Fruit fly (Drosophila melanogaster) whole organism, embryonic: ENCODE measurements around the gene Vps26.
A peak's percentile ranks its signal among the peaks of the same experiment; 100 is the strongest.

Experiments used
- Asciz ChIP-seq: fragments of 200-800 bp; sonication (Bioruptor generic); optimal IDR thresholded peaks from 2 replicates; lab custom pipeline; 2017; ENCODE audit warnings: missing biosample characterization, mild to moderate bottlenecking, missing genetic modification characterization, missing genetic modification reagents
- Atf6 ChIP-seq: fragments of 200-800 bp; sonication (Bioruptor generic); IDR thresholded peaks from 2 replicates; pipeline ENCODE4 v1.3.6; 2022; ENCODE audit warnings: missing biosample characterization, missing genetic modification characterization
- BtbVII ChIP-seq: fragments of 200-800 bp; sonication (Bioruptor generic); optimal IDR thresholded peaks from 3 replicates; lab custom pipeline; 2017; ENCODE audit warnings: missing biosample characterization, mild to moderate bottlenecking, missing genetic modification characterization
- Bteb2 ChIP-seq: fragments of 200-800 bp; sonication (Bioruptor generic); optimal IDR thresholded peaks from 2 replicates; lab custom pipeline; 2016; ENCODE audit warnings: missing biosample characterization, missing genetic modification characterization
- CG10147 ChIP-seq: fragments of 200-800 bp; sonication (Bioruptor generic); optimal IDR thresholded peaks from 2 replicates; lab custom pipeline; 2019; ENCODE audit warnings: missing biosample characterization, mild to moderate bottlenecking, missing genetic modification characterization, moderate library complexity
- CG10654 ChIP-seq: fragments of 200-800 bp; sonication (Bioruptor generic); optimal IDR thresholded peaks from 2 replicates; lab custom pipeline; 2016; ENCODE audit warnings: missing biosample characterization, missing genetic modification characterization
- CG12219 ChIP-seq: fragments of 200-800 bp; sonication (Bioruptor generic); optimal IDR thresholded peaks from 3 replicates; lab custom pipeline; 2018; ENCODE audit warnings: missing biosample characterization, mild to moderate bottlenecking, missing genetic modification characterization
- CG12299 ChIP-seq: fragments of 200-800 bp; sonication (Bioruptor generic); optimal IDR thresholded peaks from 2 replicates; lab custom pipeline; 2018; ENCODE audit warnings: missing biosample characterization, mild to moderate bottlenecking, missing genetic modification characterization
- CG14667 ChIP-seq: fragments of 200-800 bp; sonication (Bioruptor generic); IDR thresholded peaks from 2 replicates; pipeline ENCODE4 v1.3.6; 2022; ENCODE audit warnings: missing biosample characterization, missing genetic modification characterization
- CG15011 ChIP-seq: fragments of 200-800 bp; sonication (Bioruptor generic); optimal IDR thresholded peaks from 3 replicates; lab custom pipeline; 2018; ENCODE audit warnings: missing biosample characterization, mild to moderate bottlenecking, missing genetic modification characterization
- CG15073 ChIP-seq: fragments of 200-800 bp; sonication (Bioruptor generic); optimal IDR thresholded peaks from 2 replicates; lab custom pipeline; 2016; ENCODE audit warnings: missing biosample characterization, missing genetic modification characterization
- CG18011 ChIP-seq: fragments of 200-800 bp; sonication (Bioruptor generic); optimal IDR thresholded peaks from 2 replicates; lab custom pipeline; 2017; ENCODE audit warnings: missing biosample characterization, missing genetic modification characterization, mild to moderate bottlenecking, moderate library complexity, missing genotype
- CG2129 ChIP-seq: fragments of 200-800 bp; sonication (Bioruptor generic); IDR thresholded peaks from 2 replicates; pipeline ENCODE4 v1.3.6; 2022; ENCODE audit warnings: missing biosample characterization, missing genetic modification characterization; ENCODE audit not compliant: partially characterized antibody
- CG2875 ChIP-seq: fragments of 200-800 bp; sonication (Bioruptor generic); optimal IDR thresholded peaks from 2 replicates; lab custom pipeline; 2017; ENCODE audit warnings: missing biosample characterization, mild to moderate bottlenecking, missing genetic modification characterization, missing genetic modification reagents
- CG33213 ChIP-seq: fragments of 200-800 bp; sonication (Bioruptor generic); optimal IDR thresholded peaks from 3 replicates; lab custom pipeline; 2016; ENCODE audit warnings: missing biosample characterization, missing genetic modification characterization
- CG4854 ChIP-seq: fragments of 200-800 bp; sonication (Bioruptor generic); optimal IDR thresholded peaks from 2 replicates; lab custom pipeline; 2016; ENCODE audit warnings: missing biosample characterization, missing genetic modification characterization, inconsistent platforms
- CG6254 ChIP-seq: fragments of 200-800 bp; sonication (Bioruptor generic); optimal IDR thresholded peaks from 3 replicates; lab custom pipeline; 2017; ENCODE audit warnings: mild to moderate bottlenecking, missing biosample characterization, missing genetic modification reagents, missing genetic modification characterization
- CG6765 ChIP-seq: fragments of 200-800 bp; sonication (Bioruptor generic); optimal IDR thresholded peaks from 3 replicates; lab custom pipeline; 2017; ENCODE audit warnings: missing biosample characterization, mild to moderate bottlenecking, missing genetic modification characterization
- CG8290 ChIP-seq, 3 experiments: fragments of 200-800 bp; sonication (Bioruptor generic); optimal IDR thresholded peaks; 2 replicates each; lab custom pipeline; 2016 to 2019; ENCODE audit warnings: missing biosample characterization in 3 of 3, missing genetic modification characterization in 3 of 3, mild to moderate bottlenecking in 2 of 3, moderate library complexity in 1 of 3
- CG9215 ChIP-seq: fragments of 200-800 bp; sonication (Bioruptor generic); IDR thresholded peaks from 2 replicates; pipeline ENCODE4 v1.3.6; 2022; ENCODE audit warnings: missing biosample characterization, missing genetic modification characterization
- CG9609 ChIP-seq: fragments of 200-800 bp; sonication (Bioruptor generic); optimal IDR thresholded peaks from 3 replicates; lab custom pipeline; 2016; ENCODE audit warnings: missing biosample characterization, missing genetic modification characterization
- CrebB ChIP-seq: fragments of 200-800 bp; sonication (Bioruptor generic); optimal IDR thresholded peaks from 3 replicates; lab custom pipeline; 2018; ENCODE audit warnings: missing biosample characterization, mild to moderate bottlenecking, missing genetic modification characterization
- E2f1 ChIP-seq: fragments of 200-800 bp; sonication (Bioruptor generic); IDR thresholded peaks from 2 replicates; pipeline ENCODE4 v1.3.6; 2022; ENCODE audit warnings: missing biosample characterization, missing genetic modification characterization
- Fer2 ChIP-seq: fragments of 200-800 bp; sonication (Bioruptor generic); optimal IDR thresholded peaks from 2 replicates; lab custom pipeline; 2018; ENCODE audit warnings: missing biosample characterization, mild to moderate bottlenecking, missing genetic modification characterization, moderate library complexity
- H15 ChIP-seq: fragments of 200-800 bp; sonication (Bioruptor generic); IDR thresholded peaks from 3 replicates; pipeline ENCODE4 v1.3.6; 2022; ENCODE audit warnings: missing biosample characterization, missing genetic modification characterization
- Hand ChIP-seq: fragments of 200-800 bp; sonication (Bioruptor generic); optimal IDR thresholded peaks from 2 replicates; lab custom pipeline; 2017; ENCODE audit warnings: mild to moderate bottlenecking, missing biosample characterization, missing genetic modification reagents, missing genetic modification characterization
- Lim3 ChIP-seq: fragments of 200-800 bp; sonication (Bioruptor generic); IDR thresholded peaks from 2 replicates; pipeline ENCODE4 v1.3.6; 2022; ENCODE audit warnings: missing biosample characterization, missing genetic modification characterization
- MBD-R2 ChIP-seq: fragments of 200-800 bp; sonication (Bioruptor generic); IDR thresholded peaks from 2 replicates; pipeline ENCODE4 v1.3.6; 2022; ENCODE audit warnings: missing biosample characterization, missing genetic modification characterization
- Myb ChIP-seq: fragments of 200-800 bp; sonication (Bioruptor generic); optimal IDR thresholded peaks from 2 replicates; lab custom pipeline; 2016; ENCODE audit warnings: missing biosample characterization, missing genetic modification characterization
- Nf-YA ChIP-seq: fragments of 200-800 bp; sonication (Bioruptor generic); IDR thresholded peaks from 2 replicates; pipeline ENCODE4 v1.3.6; 2022; ENCODE audit warnings: missing biosample characterization, missing genetic modification characterization
- Ravus ChIP-seq: fragments of 200-800 bp; sonication (Bioruptor generic); IDR thresholded peaks from 2 replicates; pipeline ENCODE4 v1.3.6; 2022; ENCODE audit warnings: missing biosample characterization, missing genetic modification characterization
- Six4 ChIP-seq: fragments of 200-800 bp; sonication (Bioruptor generic); optimal IDR thresholded peaks from 2 replicates; lab custom pipeline; 2016; ENCODE audit warnings: missing biosample characterization, missing genetic modification characterization
- Sox100B ChIP-seq: fragments of 200-800 bp; sonication (Bioruptor generic); optimal IDR thresholded peaks from 3 replicates; lab custom pipeline; 2018; ENCODE audit warnings: missing biosample characterization, mild to moderate bottlenecking, missing genetic modification characterization
- ase ChIP-seq: fragments of 200-800 bp; sonication (Bioruptor generic); IDR thresholded peaks from 3 replicates; pipeline ENCODE4 v1.3.6; 2022; ENCODE audit warnings: missing biosample characterization, missing genetic modification characterization
- dmrt99B ChIP-seq: fragments of 200-800 bp; sonication (Bioruptor generic); optimal IDR thresholded peaks from 2 replicates; lab custom pipeline; 2018; ENCODE audit warnings: missing biosample characterization, mild to moderate bottlenecking, missing genetic modification characterization, moderate library complexity
- dpn ChIP-seq, 2 experiments: fragments of 200-800 bp; sonication (Bioruptor generic); optimal IDR thresholded peaks; 3 replicates each; lab custom pipeline; 2016; ENCODE audit warnings: missing biosample characterization in 2 of 2, missing genetic modification characterization in 2 of 2
- esg ChIP-seq: fragments of 200-800 bp; sonication (Bioruptor generic); conservative IDR thresholded peaks from 2 replicates; pipeline ENCODE4 v1.3.6; 2022; ENCODE audit warnings: missing biosample characterization, missing genetic modification characterization
- fd102C ChIP-seq: fragments of 200-800 bp; sonication (Bioruptor generic); optimal IDR thresholded peaks from 2 replicates; lab custom pipeline; 2018; ENCODE audit warnings: missing biosample characterization, mild to moderate bottlenecking, missing genetic modification characterization, moderate library complexity
- gfzf ChIP-seq: fragments of 200-800 bp; sonication (Bioruptor generic); optimal IDR thresholded peaks from 2 replicates; lab custom pipeline; 2016; ENCODE audit warnings: missing biosample characterization, mild to moderate bottlenecking, missing genetic modification characterization, moderate library complexity
- hbn ChIP-seq: fragments of 200-800 bp; sonication (Bioruptor generic); IDR thresholded peaks from 2 replicates; pipeline ENCODE4 v1.3.6; 2022; ENCODE audit warnings: missing biosample characterization, missing genetic modification characterization; ENCODE audit not compliant: partially characterized antibody
- jigr1 ChIP-seq: fragments of 200-800 bp; sonication (Bioruptor generic); IDR thresholded peaks from 3 replicates; pipeline ENCODE4 v1.3.6; 2022; ENCODE audit warnings: missing biosample characterization, missing genetic modification characterization
- lab ChIP-seq: fragments of 200-800 bp; sonication (Bioruptor generic); optimal IDR thresholded peaks from 3 replicates; lab custom pipeline; 2017; ENCODE audit warnings: missing biosample characterization, missing genetic modification characterization, mild to moderate bottlenecking, moderate library complexity, missing genetic modification reagents
- pb ChIP-seq: fragments of 200-800 bp; sonication (Bioruptor generic); optimal IDR thresholded peaks from 3 replicates; lab custom pipeline; 2016; ENCODE audit warnings: missing biosample characterization, missing genetic modification characterization
- peb ChIP-seq: fragments of 200-800 bp; sonication (Bioruptor generic); IDR thresholded peaks from 2 replicates; pipeline ENCODE4 v1.3.6; 2022; ENCODE audit warnings: missing biosample characterization, missing genetic modification characterization
- so ChIP-seq: fragments of 200-800 bp; sonication (Bioruptor generic); IDR thresholded peaks from 3 replicates; pipeline ENCODE4 v1.3.6; 2022; ENCODE audit warnings: missing biosample characterization, missing genetic modification characterization
- sqz ChIP-seq: fragments of 200-800 bp; sonication (Bioruptor generic); optimal IDR thresholded peaks from 3 replicates; lab custom pipeline; 2018; ENCODE audit warnings: missing biosample characterization, mild to moderate bottlenecking, missing genetic modification characterization
- stc ChIP-seq: fragments of 200-800 bp; sonication (Bioruptor generic); IDR thresholded peaks from 2 replicates; pipeline ENCODE4 v1.3.6; 2022; ENCODE audit warnings: missing biosample characterization, missing genetic modification characterization
- tx ChIP-seq: fragments of 200-800 bp; sonication (Bioruptor generic); optimal IDR thresholded peaks from 2 replicates; lab custom pipeline; 2016; ENCODE audit warnings: missing biosample characterization, missing genetic modification characterization
- yki ChIP-seq: fragments of >200 bp; optimal IDR thresholded peaks from 3 replicates; lab custom pipeline; 2018
- zf30C ChIP-seq: fragments of 200-800 bp; sonication (Bioruptor generic); optimal IDR thresholded peaks from 3 replicates; lab custom pipeline; 2018; ENCODE audit warnings: missing biosample characterization, mild to moderate bottlenecking, missing genetic modification characterization

Vps26 gene

DNA sequence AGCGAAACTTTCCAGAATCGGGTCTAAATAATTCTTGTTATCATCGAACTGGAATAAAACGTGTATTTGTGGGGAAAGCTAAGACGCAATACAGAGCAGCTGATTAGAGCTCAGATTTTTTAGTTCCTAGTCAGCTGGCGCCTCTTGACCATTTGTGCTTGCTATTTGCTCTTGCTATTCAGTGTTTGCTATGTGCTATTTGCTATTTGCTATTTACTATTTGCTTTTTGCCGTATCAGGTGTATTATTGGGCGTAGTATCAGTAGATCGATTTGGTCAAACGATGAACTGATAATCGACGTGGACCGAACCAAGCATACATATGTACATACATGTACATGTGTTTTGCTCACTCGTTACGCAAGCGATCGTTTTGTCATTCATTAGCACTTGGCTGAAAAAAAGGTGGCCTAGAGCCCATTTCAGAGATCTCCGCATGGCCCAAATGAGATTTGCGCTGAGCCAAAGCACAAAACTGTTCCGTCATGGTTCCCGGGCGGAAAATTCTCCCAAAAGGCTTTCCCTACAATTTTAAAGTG lies 28.2 kb upstream of the Vps26 start (continued):
- TF ChIP-seq Asciz (GFP tag; lab: Kevin White, UChicago) (peak; percentile 55), CG33213 (peak; percentile 50), Six4 (no peak), stc (no peak), CG10147 (GFP tag; lab: Kevin White, UChicago) (no peak), CG2875 (GFP tag; lab: Kevin White, UChicago) (peak; percentile 53), yki (lab: Kevin White, UChicago) (no peak), Myb (GFP tag; lab: Kevin White, UChicago) (peak; percentile 26), Nf-YA (GFP tag; lab: Robert Waterston, UW) (peak; percentile 34; the same call in 1 of the 2 replicates), Fer2 (tag; lab: Kevin White, UChicago) (peak; percentile 3), fd102C (GFP tag; lab: Kevin White, UChicago) (peak; percentile 58), gfzf (no peak), MBD-R2 (peak; percentile 26; the same call in 1 of the 2 replicates), CG15073 (GFP tag; lab: Kevin White, UChicago) (no peak), pb (GFP tag; lab: Kevin White, UChicago) (no peak), Hand (GFP tag; lab: Kevin White, UChicago) (no peak), lab (GFP tag; lab: Kevin White, UChicago) (peak; percentile 77), Lim3 (GFP tag; lab: Robert Waterston, UW) (no peak), H15 (GFP tag; lab: Robert Waterston, UW) (no peak), zf30C (no peak), CG12219 (no peak), jigr1 (GFP tag; lab: Robert Waterston, UW) (no peak), CG15011 (peak; percentile 7), Atf6 (GFP tag; lab: Robert Waterston, UW) (peak; percentile 41; the same call in 1 of the 2 replicates), CG12299 (peak; percentile 27), CG9215 (0 out of 2 replicates have a peak, but pooled peaks have one; percentile 12), CG9609 (GFP tag; lab: Kevin White, UChicago) (peak; percentile 35), Sox100B (no peak), ase (GFP tag; lab: Robert Waterston, UW) (no peak), so (GFP tag; lab: Robert Waterston, UW) (0 out of 3 replicates have a peak, but pooled peaks have one; percentile 43), E2f1 (no peak), CG18011 (GFP tag; lab: Kevin White, UChicago) (peak; percentile 25), dmrt99B (tag; lab: Kevin White, UChicago) (peak; percentile 41), BtbVII (GFP tag; lab: Kevin White, UChicago) (peak; percentile 50), tx (GFP tag; lab: Kevin White, UChicago) (peak; percentile 54), peb (GFP tag; lab: Robert Waterston, UW) (no peak), dpn (GFP tag; optimal IDR thresholded peaks at IDR 0.05; lab: Kevin White, UChicago) (peak in 1 of 2 experiments; percentile 55), CG4854 (GFP tag; lab: Kevin White, UChicago) (peak; percentile 13), CG6765 (GFP tag; lab: Kevin White, UChicago) (peak; percentile 13), hbn (GFP tag; lab: Robert Waterston, UW) (no peak), Ravus (no peak), Bteb2 (GFP tag; lab: Kevin White, UChicago) (peak; percentile 22), CG8290 (GFP tag; optimal IDR thresholded peaks at IDR 0.05; lab: Kevin White, UChicago) (no peak), CG8290 (tag; optimal IDR thresholded peaks at IDR 0.05; lab: Kevin White, UChicago) (peak in 1 of 2 experiments; percentile 85), CrebB (tag; lab: Kevin White, UChicago) (peak; percentile 54), CG14667 (no peak), esg (GFP tag; lab: Robert Waterston, UW) (no peak), CG10654 (GFP tag; lab: Kevin White, UChicago) (peak; percentile 32), CG2129 (GFP tag; lab: Robert Waterston, UW) (no peak), CG6254 (GFP tag; lab: Kevin White, UChicago) (no peak), sqz (no peak)
